Fruit fly (Drosophila melanogaster) whole organism, larva: ENCODE measurements around the gene Gr8a.

Source experiments
- noc ChIP-seq: fragments of 200-800 bp; sonication (Bioruptor generic); optimal IDR thresholded peaks from 3 replicates; lab custom pipeline; 2019; ENCODE audit warnings: missing biosample characterization, mild to moderate bottlenecking, missing genetic modification characterization, moderate library complexity

Gr8a gene

dm6 chrX:9223182-9223581 is 3.8 kb upstream of the Gr8a start, which contains the start of gene t:
Gene t, minus strand, starts transcription at chrX:9223257.
- TF ChIP-seq noc (tag; lab: Kevin White, UChicago) = peak; percentile 15

- no peak for TF ChIP-seq noc (tag; lab: Kevin White, UChicago)
Observed at dm6 chrX:9224423-9224822, 2.5 kb upstream of the Gr8a start.

- TF ChIP-seq noc (tag; lab: Kevin White, UChicago) = no peak
Observed at dm6 chrX:9225137-9225536, 1.8 kb upstream of the Gr8a start, which contains the start of gene CG15370. Gene CG15370, plus strand, starts transcription at chrX:9225437.

dm6 chrX:9232199-9232598 is 5.3 kb downstream of the Gr8a start, which contains the start of gene CG12121:
Gene CG12121, minus strand, starts transcription at chrX:9232378.
- TF ChIP-seq noc (tag; lab: Kevin White, UChicago) = no peak

- no peak for TF ChIP-seq noc (tag; lab: Kevin White, UChicago)
Observed at dm6 chrX:9236485-9236884, 9.5 kb downstream of the Gr8a start, which contains the start of gene Ir8a. Gene Ir8a, minus strand, starts transcription at chrX:9236585.

- no peak for TF ChIP-seq noc (tag; lab: Kevin White, UChicago)
Observed at dm6 chrX:9243417-9243884, 16.5 kb downstream of the Gr8a start, which contains the start of the genes mxc and Larp7. Gene mxc, minus strand, starts transcription at chrX:9243467. Gene Larp7, plus strand, starts transcription at chrX:9243817.

- TF ChIP-seq noc (tag; lab: Kevin White, UChicago) = no peak
Observed at dm6 chrX:9247171-9247783, 20.3 kb downstream of the Gr8a start, which contains the start of the genes amx and Dsor1. Gene amx, minus strand, starts transcription at chrX:9247336. Gene Dsor1, plus strand, starts transcription at chrX:9247342.

- no peak for TF ChIP-seq noc (tag; lab: Kevin White, UChicago)
Observed at dm6 chrX:9248040-9248439, 21.1 kb downstream of the Gr8a start.

dm6 chrX:9250161-9250831 is 23.4 kb downstream of the Gr8a start, which contains the start of gene CG17754:
Gene CG17754, plus strand, starts transcription at chrX:9250420.
- TF ChIP-seq noc (tag; lab: Kevin White, UChicago) = no peak

- no peak for TF ChIP-seq noc (tag; lab: Kevin White, UChicago)
Observed at dm6 chrX:9251212-9251877, 24.4 kb downstream of the Gr8a start.

- no peak for TF ChIP-seq noc (tag; lab: Kevin White, UChicago)
Observed at dm6 chrX:9252051-9252708, 25.2 kb downstream of the Gr8a start.

dm6 chrX:9255021-9255420 is 28.1 kb downstream of the Gr8a start:
- no peak for TF ChIP-seq noc (tag; lab: Kevin White, UChicago)

dm6 chrX:9255964-9256520 is 29.1 kb downstream of the Gr8a start, which contains the start of gene ric8a:
Gene ric8a, plus strand, starts transcription at chrX:9256168.
- TF ChIP-seq noc (tag; lab: Kevin White, UChicago) = no peak

dm6 chrX:9266082-9266481 is 39.1 kb downstream of the Gr8a start:
- TF ChIP-seq noc (tag; lab: Kevin White, UChicago) = no peak

dm6 chrX:9267598-9267997 is 40.7 kb downstream of the Gr8a start, which contains the start of gene Erk7:
Gene Erk7, minus strand, starts transcription at chrX:9267698.
- no peak for TF ChIP-seq noc (tag; lab: Kevin White, UChicago)
